Worm (Caenorhabditis elegans) whole organism, young adult: ENCODE results near the gene F20D6.6.

Source experiments
- B0019.2 ChIP-seq: fragments of 200-800 bp; sonication (Bioruptor generic); conservative IDR thresholded peaks from 2 replicates; pipeline ENCODE4 v1.3.6; 2022; ENCODE audit warnings: missing genetic modification reagents, missing genetic modification characterization, missing compliant biosample characterization
- B0035.1 ChIP-seq: sonication (generic microtip); optimal IDR thresholded peaks from 2 replicates; lab custom pipeline; 2016; ENCODE audit warnings: missing genetic modification characterization, mild to moderate bottlenecking, missing compliant biosample characterization, missing genotype, missing genetic modification reagents
- B0336.3 ChIP-seq: fragments of 200-800 bp; sonication (Bioruptor generic); IDR thresholded peaks from 2 replicates; pipeline ENCODE4 v1.3.6; 2022; ENCODE audit warnings: missing genetic modification characterization, missing compliant biosample characterization
- F10E7.11 ChIP-seq: sonication (generic microtip); optimal IDR thresholded peaks from 2 replicates; lab custom pipeline; 2017; ENCODE audit warnings: mild to moderate bottlenecking, missing genetic modification characterization, moderate library complexity, missing compliant biosample characterization
- F23B12.7 ChIP-seq: sonication (generic microtip); optimal IDR thresholded peaks from 2 replicates; lab custom pipeline; 2017; ENCODE audit warnings: missing genetic modification characterization, mild to moderate bottlenecking, missing compliant biosample characterization, antibody characterized with exemption, moderate library complexity; ENCODE audit not compliant: insufficient read depth
- Y53F4B.3 ChIP-seq: fragments of 200-800 bp; sonication (Bioruptor generic); IDR thresholded peaks from 2 replicates; pipeline ENCODE4 v1.3.6; 2022; ENCODE audit warnings: missing genetic modification reagents, missing genetic modification characterization, missing compliant biosample characterization
- Y56A3A.18 ChIP-seq: fragments of 200-800 bp; sonication (Bioruptor generic); IDR thresholded peaks from 2 replicates; pipeline ENCODE4 v1.3.6; 2022; ENCODE audit warnings: missing genetic modification reagents, missing genetic modification characterization, missing compliant biosample characterization
- Y95B8A.8 ChIP-seq: fragments of 200-800 bp; sonication (Bioruptor generic); IDR thresholded peaks from 2 replicates; pipeline ENCODE4 v1.3.6; 2022; ENCODE audit warnings: missing genetic modification reagents, missing genetic modification characterization, missing compliant biosample characterization
- ama-1 ChIP-seq, 3 experiments: fragments of 150-350 bp in 1 of 3; sonication (generic microtip) in 2 of 3; optimal IDR thresholded peaks; 2 replicates each; lab custom pipeline; 2014 to 2018; ENCODE audit warnings: missing biosample characterization in 2 of 3, missing genetic modification characterization in 2 of 3, missing genetic modification reagents in 2 of 3
- attf-5 ChIP-seq: fragments of 200-800 bp; sonication (Bioruptor generic); optimal IDR thresholded peaks from 2 replicates; lab custom pipeline; 2018; ENCODE audit warnings: mild to moderate bottlenecking, missing genetic modification characterization, missing compliant biosample characterization
- attf-6 ChIP-seq: fragments of 200-800 bp; sonication (Bioruptor generic); IDR thresholded peaks from 2 replicates; pipeline ENCODE4 v1.3.6; 2022; ENCODE audit warnings: missing genetic modification reagents, missing genetic modification characterization, missing compliant biosample characterization
- cebp-1 ChIP-seq, 2 experiments: fragments of 200-800 bp in 1 of 2; sonication (Bioruptor generic) in 1 of 2; sonication (generic microtip) in 1 of 2; IDR thresholded peaks in 1 of 2; optimal IDR thresholded peaks in 1 of 2; 2 replicates each; pipeline versions ENCODE4 v1.3.6 to Lab custom; 2017 to 2022; ENCODE audit warnings: missing compliant biosample characterization in 2 of 2, missing genetic modification characterization in 2 of 2, mild to moderate bottlenecking in 1 of 2, missing genetic modification reagents in 1 of 2, moderate library complexity in 1 of 2
- ceh-79 ChIP-seq: sonication (generic microtip); optimal IDR thresholded peaks from 2 replicates; lab custom pipeline; 2017; ENCODE audit warnings: mild to moderate bottlenecking, missing genetic modification characterization, missing compliant biosample characterization
- ceh-91 ChIP-seq: fragments of 200-800 bp; sonication (Bioruptor generic); IDR thresholded peaks from 2 replicates; pipeline ENCODE4 v1.3.6; 2022; ENCODE audit warnings: missing genetic modification reagents, missing genetic modification characterization, missing compliant biosample characterization
- chd-7 ChIP-seq: sonication (generic microtip); optimal IDR thresholded peaks from 2 replicates; lab custom pipeline; 2016; ENCODE audit warnings: mild to moderate bottlenecking, missing genetic modification characterization, moderate library complexity, missing compliant biosample characterization
- dpff-1 ChIP-seq: sonication (generic microtip); optimal IDR thresholded peaks from 2 replicates; lab custom pipeline; 2017; ENCODE audit warnings: mild to moderate bottlenecking, missing genetic modification characterization, missing compliant biosample characterization
- efl-1 ChIP-seq: fragments of 150-350 bp; optimal IDR thresholded peaks from 2 replicates; lab custom pipeline; 2014; ENCODE audit warnings: missing biosample characterization, missing genetic modification reagents, missing genetic modification characterization
- ekl-4 ChIP-seq: fragments of 200-800 bp; sonication (Bioruptor generic); IDR thresholded peaks from 2 replicates; pipeline ENCODE4 v1.3.6; 2022; ENCODE audit warnings: missing genetic modification reagents, missing genetic modification characterization, missing compliant biosample characterization
- hlh-26 ChIP-seq: fragments of 200-800 bp; sonication (Bioruptor generic); conservative IDR thresholded peaks from 2 replicates; pipeline ENCODE4 v1.3.6; 2022; ENCODE audit warnings: missing genetic modification reagents, missing genetic modification characterization, missing compliant biosample characterization
- hmg-1.2 ChIP-seq: fragments of 200-800 bp; sonication (Bioruptor generic); IDR thresholded peaks from 2 replicates; pipeline ENCODE4 v1.3.6; 2022; ENCODE audit warnings: missing genetic modification reagents, missing genetic modification characterization, missing compliant biosample characterization
- hsf-1 ChIP-seq: fragments of 200-800 bp; sonication (Bioruptor generic); IDR thresholded peaks from 2 replicates; pipeline ENCODE4 v1.3.6; 2022; ENCODE audit warnings: missing genetic modification reagents, missing genetic modification characterization, missing compliant biosample characterization
- let-607 ChIP-seq, 2 experiments: fragments of 200-800 bp in 1 of 2; sonication (Bioruptor generic) in 1 of 2; sonication (generic microtip) in 1 of 2; optimal IDR thresholded peaks; 2 replicates each; lab custom pipeline; 2016 to 2018; ENCODE audit warnings: mild to moderate bottlenecking in 2 of 2, missing compliant biosample characterization in 2 of 2, missing genetic modification characterization in 2 of 2, moderate library complexity in 2 of 2, missing genotype in 1 of 2
- lin-26 ChIP-seq: fragments of 200-800 bp; sonication (Bioruptor generic); IDR thresholded peaks from 2 replicates; pipeline ENCODE4 v1.3.6; 2022; ENCODE audit warnings: missing genetic modification reagents, missing genetic modification characterization, missing compliant biosample characterization
- lin-54 ChIP-seq: fragments of 200-800 bp; sonication (Bioruptor generic); optimal IDR thresholded peaks from 2 replicates; lab custom pipeline; 2018; ENCODE audit warnings: mild to moderate bottlenecking, missing genetic modification characterization, missing compliant biosample characterization
- madf-6 ChIP-seq: fragments of 200-800 bp; sonication (Bioruptor generic); IDR thresholded peaks from 2 replicates; pipeline ENCODE4 v1.3.6; 2022; ENCODE audit warnings: missing genetic modification reagents, missing genetic modification characterization, missing compliant biosample characterization
- nfya-2 ChIP-seq: fragments of 200-800 bp; sonication (Bioruptor generic); IDR thresholded peaks from 2 replicates; pipeline ENCODE4 v1.3.6; 2022; ENCODE audit warnings: missing genetic modification reagents, missing genetic modification characterization, missing compliant biosample characterization
- nfyb-1 ChIP-seq: fragments of 200-800 bp; sonication (Bioruptor generic); IDR thresholded peaks from 2 replicates; pipeline ENCODE4 v1.3.6; 2022; ENCODE audit warnings: missing genetic modification reagents, missing genetic modification characterization, missing compliant biosample characterization
- nhr-80 ChIP-seq: sonication (generic microtip); optimal IDR thresholded peaks from 2 replicates; lab custom pipeline; 2016; ENCODE audit warnings: missing genetic modification characterization, missing compliant biosample characterization
- pbrm-1 ChIP-seq: fragments of 200-800 bp; sonication (Bioruptor generic); IDR thresholded peaks from 2 replicates; pipeline ENCODE4 v1.3.6; 2022; ENCODE audit warnings: missing genetic modification reagents, missing genetic modification characterization, missing compliant biosample characterization
- rec-8 ChIP-seq, 2 experiments: sonication (generic microtip); optimal IDR thresholded peaks; 2 replicates each; lab custom pipeline; 2016; ENCODE audit warnings: mild to moderate bottlenecking in 2 of 2, missing genetic modification characterization in 2 of 2, missing genetic modification reagents in 2 of 2, missing genotype in 2 of 2, missing biosample characterization in 1 of 2, missing compliant biosample characterization in 1 of 2, moderate library complexity in 1 of 2
- snpc-4 ChIP-seq, 5 experiments: fragments of 150-350 bp in 1 of 5; sonication (generic microtip) in 4 of 5; optimal IDR thresholded peaks; 2 replicates each; lab custom pipeline; 2014 to 2018; ENCODE audit warnings: missing genetic modification characterization in 5 of 5, missing biosample characterization in 3 of 5, antibody characterized with exemption in 2 of 5, mild to moderate bottlenecking in 2 of 5, missing compliant biosample characterization in 2 of 5, missing genotype in 2 of 5, moderate library complexity in 2 of 5, missing genetic modification reagents in 1 of 5
- zim-3 ChIP-seq: sonication (generic microtip); optimal IDR thresholded peaks from 2 replicates; lab custom pipeline; 2017; ENCODE audit warnings: mild to moderate bottlenecking, missing genetic modification characterization, moderate library complexity, missing compliant biosample characterization
- ztf-18 ChIP-seq: sonication (generic microtip); optimal IDR thresholded peaks from 2 replicates; lab custom pipeline; 2016; ENCODE audit warnings: missing genotype, mild to moderate bottlenecking, missing genetic modification characterization, missing compliant biosample characterization
- ztf-26 ChIP-seq: sonication (generic microtip); optimal IDR thresholded peaks from 2 replicates; lab custom pipeline; 2017; ENCODE audit warnings: missing genetic modification characterization, missing compliant biosample characterization

Gene F20D6.6

ce11 chrV:8131628-8132027, 28.1 kb upstream of the F20D6.6 start:
- TF ChIP-seq madf-6 (GFP tag; lab: Robert Waterston, UW) = no peak
- TF ChIP-seq lin-26 (GFP tag; lab: Robert Waterston, UW) = 0 out of 2 replicates have a peak, but pooled peaks have one; percentile 40
- TF ChIP-seq snpc-4 (GFP tag; optimal IDR thresholded peaks at IDR 0.05; lab: Kevin White, UChicago) = no peak
- peak in 1 of 4 experiments; percentile 5 for TF ChIP-seq snpc-4 (tag; optimal IDR thresholded peaks at IDR 0.05; lab: Kevin White, UChicago)
- 0 out of 2 replicates have a peak, but pooled peaks have one; percentile 33 for TF ChIP-seq attf-6 (GFP tag; lab: Robert Waterston, UW)
- 0 out of 2 replicates have a peak, but pooled peaks have one; percentile 48 for TF ChIP-seq nfyb-1 (GFP tag; lab: Robert Waterston, UW)
- no peak for TF ChIP-seq rec-8 (tag; optimal IDR thresholded peaks at IDR 0.05; lab: Kevin White, UChicago)
- TF ChIP-seq nfya-2 = no peak
- TF ChIP-seq hsf-1 (GFP tag; lab: Robert Waterston, UW) = 0 out of 2 replicates have a peak, but pooled peaks have one; percentile 57
- no peak for TF ChIP-seq F23B12.7 (tag; lab: Kevin White, UChicago)
- no peak for TF ChIP-seq cebp-1 (GFP tag; IDR thresholded peaks at IDR 0.05; lab: Robert Waterston, UW)
- TF ChIP-seq cebp-1 (tag; optimal IDR thresholded peaks at IDR 0.05; lab: Kevin White, UChicago) = peak; percentile 9
- peak; percentile 56; the same call in 1 of the 2 replicates for TF ChIP-seq B0336.3
- no peak for TF ChIP-seq zim-3 (tag; lab: Kevin White, UChicago)
- TF ChIP-seq ztf-26 (tag; lab: Kevin White, UChicago) = no peak
- TF ChIP-seq B0035.1 (tag; lab: Kevin White, UChicago) = no peak
- TF ChIP-seq hmg-1.2 (GFP tag; lab: Robert Waterston, UW) = 0 out of 2 replicates have a peak, but pooled peaks have one; percentile 3
- no peak for TF ChIP-seq nhr-80 (tag; lab: Kevin White, UChicago)

- peak; percentile 14 for TF ChIP-seq nhr-80 (tag; lab: Kevin White, UChicago)
- TF ChIP-seq madf-6 (GFP tag; lab: Robert Waterston, UW) = no peak
These were observed 26.8 kb upstream of the F20D6.6 start, which contains the start of gene D1014.4 for ce11 chrV:8132926-8133325. TSS of gene D1014.4 (plus strand) at chrV:8133226.

ce11 chrV:8143605-8144004, 16.1 kb upstream of the F20D6.6 start, which contains the start of gene D1014.2:
TSS of gene D1014.2 (plus strand) at chrV:8143905.
- TF ChIP-seq Y53F4B.3 (GFP tag; lab: Robert Waterston, UW) = no peak
- TF ChIP-seq pbrm-1 (GFP tag; lab: Robert Waterston, UW) = no peak
- TF ChIP-seq ama-1 (optimal IDR thresholded peaks at IDR 0.05; lab: Kevin White, UChicago) = no peak
- no peak for TF ChIP-seq ama-1 (GFP tag; optimal IDR thresholded peaks at IDR 0.05; lab: Kevin White, UChicago)
- TF ChIP-seq F10E7.11 (tag; lab: Kevin White, UChicago) = no peak
- no peak for TF ChIP-seq lin-54 (GFP tag; lab: Kevin White, UChicago)
- TF ChIP-seq Y95B8A.8 (GFP tag; lab: Robert Waterston, UW) = no peak
- no peak for TF ChIP-seq ztf-18
- TF ChIP-seq let-607 (tag; optimal IDR thresholded peaks at IDR 0.05; lab: Kevin White, UChicago) = no peak
- no peak for TF ChIP-seq Y56A3A.18 (GFP tag; lab: Robert Waterston, UW)
- no peak for TF ChIP-seq ceh-79
- TF ChIP-seq attf-5 (GFP tag; lab: Kevin White, UChicago) = no peak
- TF ChIP-seq B0019.2 = no peak
- no peak for TF ChIP-seq ceh-91 (GFP tag; lab: Robert Waterston, UW)
- no peak for TF ChIP-seq rec-8 (tag; optimal IDR thresholded peaks at IDR 0.05; lab: Kevin White, UChicago)
- TF ChIP-seq hmg-1.2 (GFP tag; lab: Robert Waterston, UW) = no peak
- TF ChIP-seq ekl-4 (GFP tag; lab: Robert Waterston, UW) = no peak
- no peak for TF ChIP-seq chd-7 (tag; lab: Kevin White, UChicago)
- TF ChIP-seq hlh-26 (GFP tag; lab: Robert Waterston, UW) = no peak
- no peak for TF ChIP-seq dpff-1
- no peak for TF ChIP-seq efl-1
